Worm (Caenorhabditis elegans) whole organism, mixed stage, embryonic: ENCODE data around the gene nkb-3.

Source experiments
- M03D4.4 ChIP-seq: sonication (generic microtip); optimal IDR thresholded peaks from 2 replicates; lab custom pipeline; 2017; ENCODE audit warnings: mild to moderate bottlenecking, missing genetic modification characterization, missing compliant biosample characterization
- bed-3 ChIP-seq: fragments of 200-800 bp; sonication (Bioruptor generic); optimal IDR thresholded peaks from 3 replicates; lab custom pipeline; 2018; ENCODE audit warnings: mild to moderate bottlenecking, missing genetic modification characterization, moderate library complexity, missing compliant biosample characterization
- blmp-1 ChIP-seq: fragments of 150-350 bp; optimal IDR thresholded peaks from 2 replicates; lab custom pipeline; 2014; ENCODE audit warnings: missing biosample characterization, missing genetic modification characterization
- ceh-39 ChIP-seq: fragments of 150-350 bp; optimal IDR thresholded peaks from 2 replicates; lab custom pipeline; 2014; ENCODE audit warnings: missing biosample characterization, missing genetic modification characterization
- ceh-43 ChIP-seq: fragments of 200-800 bp; sonication (Bioruptor generic); optimal IDR thresholded peaks from 2 replicates; lab custom pipeline; 2018; ENCODE audit warnings: mild to moderate bottlenecking, missing genetic modification characterization, moderate library complexity, missing compliant biosample characterization
- ces-1 ChIP-seq: fragments of 150-350 bp; optimal IDR thresholded peaks from 2 replicates; lab custom pipeline; 2014; ENCODE audit warnings: missing biosample characterization, missing genetic modification reagents, missing genetic modification characterization
- drap-1 ChIP-seq: fragments of 200-800 bp; sonication (Bioruptor generic); optimal IDR thresholded peaks from 3 replicates; lab custom pipeline; 2018; ENCODE audit warnings: mild to moderate bottlenecking, missing genetic modification characterization, missing compliant biosample characterization
- elt-1 ChIP-seq: sonication (generic microtip); optimal IDR thresholded peaks from 2 replicates; lab custom pipeline; 2017; ENCODE audit warnings: missing genetic modification characterization, mild to moderate bottlenecking, missing compliant biosample characterization, antibody characterized with exemption, moderate library complexity, borderline replicate concordance; ENCODE audit not compliant: insufficient read depth
- flh-1 ChIP-seq: fragments of 200-800 bp; sonication (Bioruptor generic); optimal IDR thresholded peaks from 2 replicates; lab custom pipeline; 2018; ENCODE audit warnings: mild to moderate bottlenecking, missing genetic modification characterization, moderate library complexity, missing compliant biosample characterization
- ham-2 ChIP-seq: fragments of 200-800 bp; sonication (Bioruptor generic); optimal IDR thresholded peaks from 2 replicates; lab custom pipeline; 2018; ENCODE audit warnings: mild to moderate bottlenecking, missing genetic modification characterization, missing compliant biosample characterization
- hlh-1 ChIP-seq: fragments of 150-350 bp; optimal IDR thresholded peaks from 2 replicates; lab custom pipeline; 2014; ENCODE audit warnings: missing biosample characterization, missing genetic modification reagents, missing genetic modification characterization
- lin-32 ChIP-seq: fragments of 200-800 bp; sonication (Bioruptor generic); optimal IDR thresholded peaks from 2 replicates; lab custom pipeline; 2018; ENCODE audit warnings: mild to moderate bottlenecking, missing genetic modification characterization, missing compliant biosample characterization
- lsy-2 ChIP-seq: fragments of 150-350 bp; optimal IDR thresholded peaks from 2 replicates; lab custom pipeline; 2014; ENCODE audit warnings: missing biosample characterization, missing genetic modification characterization
- mab-5 ChIP-seq: fragments of 150-350 bp; optimal IDR thresholded peaks from 2 replicates; lab custom pipeline; 2014; ENCODE audit warnings: missing biosample characterization, missing genetic modification characterization
- mep-1 ChIP-seq: fragments of 150-350 bp; optimal IDR thresholded peaks from 2 replicates; lab custom pipeline; 2017; ENCODE audit warnings: missing biosample characterization, missing genetic modification reagents, missing genetic modification characterization, inconsistent platforms
- mls-2 ChIP-seq: sonication (generic microtip); optimal IDR thresholded peaks from 2 replicates; lab custom pipeline; 2016; ENCODE audit warnings: mild to moderate bottlenecking, missing genetic modification characterization, moderate library complexity, missing compliant biosample characterization
- nhr-12 ChIP-seq: fragments of 150-350 bp; optimal IDR thresholded peaks from 2 replicates; lab custom pipeline; 2014; ENCODE audit warnings: missing biosample characterization, missing genetic modification characterization
- nhr-2 ChIP-seq: fragments of 150-350 bp; optimal IDR thresholded peaks from 2 replicates; lab custom pipeline; 2014; ENCODE audit warnings: missing biosample characterization, missing genetic modification characterization
- nhr-237 ChIP-seq: fragments of 150-350 bp; optimal IDR thresholded peaks from 2 replicates; lab custom pipeline; 2014; ENCODE audit warnings: missing biosample characterization, missing genetic modification characterization
- nhr-76 ChIP-seq: sonication (generic microtip); optimal IDR thresholded peaks from 2 replicates; lab custom pipeline; 2017; ENCODE audit warnings: missing biosample characterization, missing genetic modification characterization
- pha-4 ChIP-seq: fragments of 150-350 bp; optimal IDR thresholded peaks from 2 replicates; lab custom pipeline; 2018; ENCODE audit warnings: missing biosample characterization, missing genetic modification reagents, missing genetic modification characterization
- snpc-4 ChIP-seq: fragments of 150-350 bp; optimal IDR thresholded peaks from 2 replicates; lab custom pipeline; 2014; ENCODE audit warnings: missing biosample characterization, missing genetic modification characterization
- sptf-1 ChIP-seq: sonication (generic microtip); optimal IDR thresholded peaks from 2 replicates; lab custom pipeline; 2017; ENCODE audit warnings: mild to moderate bottlenecking, missing genetic modification characterization, moderate library complexity, missing compliant biosample characterization
- tbx-8 ChIP-seq: fragments of 200-800 bp; sonication (Bioruptor generic); optimal IDR thresholded peaks from 2 replicates; lab custom pipeline; 2018; ENCODE audit warnings: mild to moderate bottlenecking, missing genetic modification characterization, moderate library complexity, missing compliant biosample characterization
- unc-120 ChIP-seq: sonication (generic microtip); optimal IDR thresholded peaks from 2 replicates; lab custom pipeline; 2017; ENCODE audit warnings: missing genetic modification characterization, missing compliant biosample characterization; ENCODE audit not compliant: poor library complexity, severe bottlenecking
- unc-39 ChIP-seq: fragments of 150-350 bp; optimal IDR thresholded peaks from 2 replicates; lab custom pipeline; 2014; ENCODE audit warnings: missing biosample characterization, missing genetic modification characterization
- unc-62 ChIP-seq: fragments of 150-350 bp; optimal IDR thresholded peaks from 2 replicates; lab custom pipeline; 2014; ENCODE audit warnings: missing biosample characterization, missing genetic modification reagents, missing genetic modification characterization
- zip-8 ChIP-seq: fragments of 150-350 bp; optimal IDR thresholded peaks from 2 replicates; lab custom pipeline; 2014; ENCODE audit warnings: missing biosample characterization, missing genetic modification characterization
- ztf-11 ChIP-seq: fragments of 150-350 bp; optimal IDR thresholded peaks from 2 replicates; lab custom pipeline; 2014; ENCODE audit warnings: missing biosample characterization, missing genetic modification characterization

The nkb-3 gene

ce11 chrX:13744543-13745113 is 25.7 kb downstream of the nkb-3 start:
- TF ChIP-seq flh-1 (GFP tag; lab: Kevin White, UChicago) (no peak), nhr-2 (tag; lab: Kevin White, UChicago) (no peak), ham-2 (GFP tag; lab: Kevin White, UChicago) (peak; percentile 18), elt-1 (tag; lab: Kevin White, UChicago) (peak; percentile 96), snpc-4 (tag; lab: Kevin White, UChicago) (no peak), nhr-76 (tag; lab: Kevin White, UChicago) (no peak), unc-62 (GFP tag; lab: Kevin White, UChicago) (peak; percentile 3), tbx-8 (GFP tag; lab: Kevin White, UChicago) (no peak), bed-3 (GFP tag; lab: Kevin White, UChicago) (no peak)

- TF ChIP-seq ztf-11 (tag; lab: Kevin White, UChicago) (no peak), ceh-43 (no peak), mep-1 (tag; lab: Kevin White, UChicago) (peak; percentile 1), pha-4 (peak; percentile 54), mab-5 (no peak), lsy-2 (tag; lab: Kevin White, UChicago) (no peak)
These were observed 27.0 kb downstream of the nkb-3 start for ce11 chrX:13743371-13743770.

DNA sequence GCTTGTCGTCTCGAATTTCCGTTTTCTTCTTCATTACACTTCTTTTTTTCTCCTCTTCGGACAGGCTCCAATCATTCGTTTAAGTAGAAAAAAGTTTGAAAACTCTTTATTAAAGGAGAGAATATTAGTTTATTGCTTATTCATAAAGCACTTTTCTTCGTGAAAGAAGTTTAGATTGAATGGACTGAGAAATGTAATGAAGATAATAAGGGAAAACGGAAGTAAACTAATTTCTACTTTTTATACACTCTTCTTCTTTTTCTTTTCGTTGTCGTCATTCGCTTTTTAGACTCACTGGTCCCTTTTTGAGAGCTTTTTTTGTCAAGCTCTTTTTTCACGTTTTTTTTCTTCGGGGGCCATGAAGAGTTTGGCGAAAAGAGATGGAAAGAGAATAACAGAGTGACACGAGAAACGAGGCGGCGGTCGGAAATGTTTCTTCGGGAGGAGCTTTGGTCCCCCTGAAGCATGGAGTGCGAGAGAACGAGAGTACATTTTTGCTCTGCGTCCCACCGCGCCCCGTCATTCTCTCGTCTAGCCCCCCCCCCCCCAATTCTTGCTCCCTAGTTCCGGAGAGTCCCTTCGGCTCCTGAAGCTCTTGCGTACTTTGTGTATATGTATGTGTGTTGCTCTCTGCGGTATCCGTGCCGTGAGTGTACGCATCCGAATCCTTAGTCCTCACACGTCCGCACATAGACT is 31.1 kb downstream of the nkb-3 start:
- TF ChIP-seq ces-1 (GFP tag; lab: Kevin White, UChicago) (peak; percentile 84), drap-1 (GFP tag; lab: Kevin White, UChicago) (peak; percentile 29), sptf-1 (tag; lab: Kevin White, UChicago) (peak; percentile 64), blmp-1 (tag; lab: Kevin White, UChicago) (no peak), unc-120 (tag; lab: Kevin White, UChicago) (no peak), snpc-4 (tag; lab: Kevin White, UChicago) (no peak), ceh-43 (no peak), hlh-1 (tag; lab: Kevin White, UChicago) (no peak)
- TF ChIP-seq, all 35 proteins: peak for 3

- peak; percentile 76 for TF ChIP-seq elt-1 (tag; lab: Kevin White, UChicago)
- no peak for TF ChIP-seq ces-1 (GFP tag; lab: Kevin White, UChicago)
These were observed 33.7 kb downstream of the nkb-3 start for ce11 chrX:13736679-13737078.

DNA sequence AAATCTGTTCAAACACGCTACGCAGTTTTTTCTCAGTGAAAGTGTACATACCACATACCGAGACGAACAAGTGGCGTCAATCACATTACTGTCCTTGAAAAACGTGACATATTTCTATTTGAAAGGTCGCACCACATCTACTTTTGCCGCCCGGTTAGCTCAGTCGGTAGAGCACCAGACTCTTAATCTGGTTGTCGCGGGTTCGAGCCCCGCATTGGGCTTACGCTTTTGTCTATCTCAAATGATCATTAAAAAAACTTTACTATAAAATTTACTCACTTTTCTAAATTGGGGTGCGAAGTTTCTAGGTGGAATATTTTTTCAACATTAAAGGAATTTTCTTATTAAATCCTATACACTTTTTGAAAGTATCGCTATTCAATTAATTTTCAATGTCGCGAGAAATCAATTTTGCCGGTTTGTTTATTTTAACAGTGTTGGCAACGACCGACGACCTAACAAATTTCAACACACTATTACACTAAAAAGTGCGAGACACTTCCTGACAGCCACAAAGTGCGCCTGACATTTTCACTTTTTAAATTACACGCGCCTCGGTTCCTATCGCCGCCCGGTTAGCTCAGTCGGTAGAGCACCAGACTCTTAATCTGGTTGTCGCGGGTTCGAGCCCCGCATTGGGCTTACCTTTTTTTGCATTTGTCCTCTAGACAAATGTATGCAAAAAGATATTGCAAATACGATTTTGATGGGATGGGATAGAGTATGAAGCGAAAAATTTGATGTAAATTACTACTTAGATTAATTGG is 40.0 kb downstream of the nkb-3 start:
- TF ChIP-seq ceh-39 (no peak), mab-5 (no peak), M03D4.4 (no peak), sptf-1 (tag; lab: Kevin White, UChicago) (peak; percentile 29), flh-1 (GFP tag; lab: Kevin White, UChicago) (no peak), unc-62 (GFP tag; lab: Kevin White, UChicago) (no peak), hlh-1 (tag; lab: Kevin White, UChicago) (no peak), zip-8 (tag; lab: Kevin White, UChicago) (no peak), unc-39 (no peak), ces-1 (GFP tag; lab: Kevin White, UChicago) (no peak), nhr-76 (tag; lab: Kevin White, UChicago) (no peak), nhr-2 (tag; lab: Kevin White, UChicago) (no peak), mls-2 (tag; lab: Kevin White, UChicago) (peak; percentile 29), bed-3 (GFP tag; lab: Kevin White, UChicago) (no peak), drap-1 (GFP tag; lab: Kevin White, UChicago) (peak; percentile 20), mep-1 (tag; lab: Kevin White, UChicago) (no peak), lin-32 (GFP tag; lab: Kevin White, UChicago) (peak; percentile 17), unc-120 (tag; lab: Kevin White, UChicago) (peak; percentile 85), nhr-237 (tag; lab: Kevin White, UChicago) (no peak), nhr-12 (tag; lab: Kevin White, UChicago) (no peak), ztf-11 (tag; lab: Kevin White, UChicago) (no peak)
